Fruit fly (Drosophila melanogaster): ENCODE measurements around the gene CG44532.

Gene CG44532

dm6 chrX:9142224-9142802, 19.6 kb upstream of the CG44532 start, which contains the start of gene CG7065 (continued):
- TF ChIP-seq amos (GFP tag; IDR thresholded peaks at IDR 0.05; ENCODE audit: partially characterized antibody), result peak; percentile 73
- TF ChIP-seq sens (GFP tag), result peak; percentile 59
- no peak for TF ChIP-seq CG32532 (GFP tag; IDR thresholded peaks at IDR 0.05)
- no peak for TF ChIP-seq CG1233 (GFP tag; optimal IDR thresholded peaks at IDR 0.05)
- no peak for TF ChIP-seq CG12299 (tag; optimal IDR thresholded peaks at IDR 0.05)
- no peak for TF ChIP-seq CG18619 (GFP tag; optimal IDR thresholded peaks at IDR 0.05)
- peak; percentile 53 for TF ChIP-seq hbn (GFP tag; IDR thresholded peaks at IDR 0.05; ENCODE audit: partially characterized antibody)
- peak; percentile 80 for TF ChIP-seq CG3838 (GFP tag; optimal IDR thresholded peaks at IDR 0.05)
- TF ChIP-seq CG4707 (GFP tag; optimal IDR thresholded peaks at IDR 0.05), result no peak
- TF ChIP-seq ash1 (GFP tag; optimal IDR thresholded peaks at IDR 0.05), result no peak
- TF ChIP-seq E2f2 (GFP tag; IDR thresholded peaks at IDR 0.05), result peak; percentile 56
- TF ChIP-seq CG16813 (GFP tag; IDR thresholded peaks at IDR 0.05; ENCODE audit: partially characterized antibody), result peak; percentile 69
- no peak for TF ChIP-seq CHES-1-like (GFP tag; optimal IDR thresholded peaks at IDR 0.05)
- peak; percentile 66 for TF ChIP-seq unc-4 (GFP tag; IDR thresholded peaks at IDR 0.05; ENCODE audit: partially characterized antibody)
- TF ChIP-seq CG10267 (tag; optimal IDR thresholded peaks at IDR 0.05), result peak; percentile 10
- TF ChIP-seq CG9727 (GFP tag; optimal IDR thresholded peaks at IDR 0.05), result no peak
- 0 out of 2 replicates have a peak, but pooled peaks have one; percentile 23 for TF ChIP-seq CG2129 (GFP tag; IDR thresholded peaks at IDR 0.05; ENCODE audit: partially characterized antibody)
- TF ChIP-seq dati (GFP tag; IDR thresholded peaks at IDR 0.05), result no peak
- TF ChIP-seq HLH4C (GFP tag; IDR thresholded peaks at IDR 0.05; ENCODE audit: partially characterized antibody), result no peak
- TF ChIP-seq CG3726 (GFP tag; IDR thresholded peaks at IDR 0.05), result no peak
- no peak for TF ChIP-seq chn (GFP tag; optimal IDR thresholded peaks at IDR 0.05)
- no peak for TF ChIP-seq CG10565 (GFP tag; optimal IDR thresholded peaks at IDR 0.05)
- TF ChIP-seq CG2116 (GFP tag; optimal IDR thresholded peaks at IDR 0.05), result peak; percentile 52
- peak; percentile 77 for TF ChIP-seq CG13287 (GFP tag; IDR thresholded peaks at IDR 0.05; ENCODE audit: partially characterized antibody)
- peak; percentile 17 for TF ChIP-seq CG17359 (tag; optimal IDR thresholded peaks at IDR 0.05)
- no peak for TF ChIP-seq Eip74EF (GFP tag; optimal IDR thresholded peaks at IDR 0.05)

- TF ChIP-seq Nf-YC (tag; optimal IDR thresholded peaks at IDR 0.05) (no peak), CG6813 (GFP tag; optimal IDR thresholded peaks at IDR 0.05) (no peak), CG31365 (tag; optimal IDR thresholded peaks at IDR 0.05) (no peak), grau (tag; optimal IDR thresholded peaks at IDR 0.05) (peak; percentile 19), CG6689 (GFP tag; IDR thresholded peaks at IDR 0.05) (no peak), cato (GFP tag; optimal IDR thresholded peaks at IDR 0.05; ENCODE audit: borderline replicate concordance) (no peak), Atf-2 (GFP tag; optimal IDR thresholded peaks at IDR 0.05) (no peak), CG6254 (GFP tag; optimal IDR thresholded peaks at IDR 0.05) (no peak), bigmax (GFP tag; optimal IDR thresholded peaks at IDR 0.05) (no peak), kay (GFP tag; optimal IDR thresholded peaks at IDR 0.05) (no peak), pho (GFP tag; optimal IDR thresholded peaks at IDR 0.05) (no peak), CG1529 (GFP tag; optimal IDR thresholded peaks at IDR 0.05) (no peak), CG17359 (tag; optimal IDR thresholded peaks at IDR 0.05) (no peak), YL-1 (GFP tag; optimal IDR thresholded peaks at IDR 0.05) (peak; percentile 72), CG7745 (tag; optimal IDR thresholded peaks at IDR 0.05) (no peak), CG12659 (GFP tag; optimal IDR thresholded peaks at IDR 0.05) (peak; percentile 64), schlank (tag; optimal IDR thresholded peaks at IDR 0.05) (no peak), CG7372 (GFP tag; IDR thresholded peaks at IDR 0.05) (no peak), en (GFP tag; optimal IDR thresholded peaks at IDR 0.05) (no peak), cg (GFP tag; optimal IDR thresholded peaks at IDR 0.05) (no peak), lbe (GFP tag; optimal IDR thresholded peaks at IDR 0.05) (no peak), lab (GFP tag; optimal IDR thresholded peaks at IDR 0.05) (no peak), pb (GFP tag; optimal IDR thresholded peaks at IDR 0.05) (no peak), B-H2 (GFP tag; optimal IDR thresholded peaks at IDR 0.05) (no peak)
Measured at dm6 chrX:9148989-9149522, 12.8 kb upstream of the CG44532 start, which contains the start of the genes fh and Bap111. Gene fh (minus strand): TSS chrX:9149071. Gene Bap111 (plus strand): TSS chrX:9149309.
